Fruit fly (Drosophila melanogaster) whole organism, embryonic: Measurements from ENCODE around the gene rictor.

Experiments
- Ada2b ChIP-seq: fragments of 200-800 bp; sonication (Bioruptor generic); IDR thresholded peaks from 2 replicates; pipeline ENCODE4 v1.3.6; 2022; ENCODE audit warnings: missing biosample characterization, missing genetic modification characterization
- B-H2 ChIP-seq: fragments of 200-800 bp; sonication (Bioruptor generic); optimal IDR thresholded peaks from 2 replicates; lab custom pipeline; 2018; ENCODE audit warnings: missing biosample characterization, mild to moderate bottlenecking, missing genetic modification characterization
- BtbVII ChIP-seq: fragments of 200-800 bp; sonication (Bioruptor generic); optimal IDR thresholded peaks from 3 replicates; lab custom pipeline; 2017; ENCODE audit warnings: missing biosample characterization, mild to moderate bottlenecking, missing genetic modification characterization
- CG11560 ChIP-seq: fragments of 200-800 bp; sonication (Bioruptor generic); IDR thresholded peaks from 3 replicates; pipeline ENCODE4 v1.3.6; 2022; ENCODE audit warnings: missing biosample characterization, missing genetic modification characterization
- CG12236 ChIP-seq: fragments of 200-800 bp; sonication (Bioruptor generic); optimal IDR thresholded peaks from 2 replicates; lab custom pipeline; 2016; ENCODE audit warnings: missing biosample characterization, missing genetic modification characterization
- CG13123 ChIP-seq: fragments of 200-800 bp; sonication (Bioruptor generic); optimal IDR thresholded peaks from 2 replicates; lab custom pipeline; 2016; ENCODE audit warnings: missing biosample characterization, missing genetic modification characterization
- CG15269 ChIP-seq: fragments of 200-800 bp; sonication (Bioruptor generic); optimal IDR thresholded peaks from 2 replicates; lab custom pipeline; 2018; ENCODE audit warnings: missing biosample characterization, mild to moderate bottlenecking, missing genetic modification characterization, moderate library complexity
- CG1529 ChIP-seq: fragments of 200-800 bp; sonication (Bioruptor generic); optimal IDR thresholded peaks from 3 replicates; lab custom pipeline; 2018; ENCODE audit warnings: missing biosample characterization, missing genetic modification characterization
- CG15514 ChIP-seq: fragments of 200-800 bp; sonication (Bioruptor generic); optimal IDR thresholded peaks from 3 replicates; lab custom pipeline; 2017; ENCODE audit warnings: missing biosample characterization, missing genetic modification characterization, mild to moderate bottlenecking, moderate library complexity, missing genetic modification reagents
- CG1602 ChIP-seq: fragments of 200-800 bp; sonication (Bioruptor generic); optimal IDR thresholded peaks from 3 replicates; lab custom pipeline; 2016; ENCODE audit warnings: missing biosample characterization, missing genetic modification characterization
- CG16813 ChIP-seq: fragments of 200-800 bp; sonication (Bioruptor generic); IDR thresholded peaks from 3 replicates; pipeline ENCODE4 v1.3.6; 2022; ENCODE audit warnings: missing biosample characterization, missing genetic modification characterization; ENCODE audit not compliant: partially characterized antibody
- CG17802 ChIP-seq: fragments of 200-800 bp; sonication (Bioruptor generic); optimal IDR thresholded peaks from 2 replicates; lab custom pipeline; 2018; ENCODE audit warnings: missing biosample characterization, mild to moderate bottlenecking, missing genetic modification characterization, moderate library complexity
- CG17829 ChIP-seq: fragments of 200-800 bp; optimal IDR thresholded peaks from 2 replicates; lab custom pipeline; 2019; ENCODE audit warnings: missing biosample characterization, mild to moderate bottlenecking, missing genetic modification characterization, moderate library complexity
- CG18262 ChIP-seq: fragments of 200-800 bp; optimal IDR thresholded peaks from 3 replicates; lab custom pipeline; 2019; ENCODE audit warnings: missing biosample characterization, mild to moderate bottlenecking, missing genetic modification characterization, moderate library complexity
- CG2199 ChIP-seq: fragments of 200-800 bp; sonication (Bioruptor generic); IDR thresholded peaks from 3 replicates; pipeline ENCODE4 v1.3.6; 2022; ENCODE audit warnings: missing biosample characterization, missing genetic modification characterization
- CG30431 ChIP-seq: fragments of 200-800 bp; sonication (Bioruptor generic); optimal IDR thresholded peaks from 2 replicates; lab custom pipeline; 2017; ENCODE audit warnings: missing biosample characterization, missing genetic modification characterization
- CG3847 ChIP-seq: fragments of 200-800 bp; sonication (Bioruptor generic); IDR thresholded peaks from 2 replicates; pipeline ENCODE4 v1.3.6; 2022; ENCODE audit warnings: missing biosample characterization, missing genetic modification characterization
- CG4360 ChIP-seq: fragments of 200-800 bp; sonication (Bioruptor generic); IDR thresholded peaks from 2 replicates; pipeline ENCODE4 v1.3.6; 2022; ENCODE audit warnings: missing biosample characterization, missing genetic modification characterization
- CG4404 ChIP-seq: fragments of 200-800 bp; sonication (Bioruptor generic); IDR thresholded peaks from 2 replicates; pipeline ENCODE4 v1.3.6; 2022; ENCODE audit warnings: missing biosample characterization, missing genetic modification characterization
- CG4730 ChIP-seq: fragments of 200-800 bp; sonication (Bioruptor generic); IDR thresholded peaks from 2 replicates; pipeline ENCODE4 v1.3.6; 2022; ENCODE audit warnings: missing biosample characterization, missing genetic modification characterization
- CG7372 ChIP-seq: fragments of 200-800 bp; sonication (Bioruptor generic); IDR thresholded peaks from 2 replicates; pipeline ENCODE4 v1.3.6; 2022; ENCODE audit warnings: missing biosample characterization, missing genetic modification characterization
- CG8478 ChIP-seq: fragments of >200 bp; optimal IDR thresholded peaks from 2 replicates; lab custom pipeline; 2018
- Dbx ChIP-seq: fragments of 200-800 bp; sonication (Bioruptor generic); IDR thresholded peaks from 3 replicates; pipeline ENCODE4 v1.3.6; 2022; ENCODE audit warnings: missing biosample characterization, missing genetic modification characterization
- Drgx ChIP-seq: fragments of 200-800 bp; sonication (Bioruptor generic); IDR thresholded peaks from 2 replicates; pipeline ENCODE4 v1.3.6; 2022; ENCODE audit warnings: missing biosample characterization, missing genetic modification characterization
- Fer3 ChIP-seq: fragments of 200-800 bp; sonication (Bioruptor generic); optimal IDR thresholded peaks from 2 replicates; lab custom pipeline; 2018; ENCODE audit warnings: missing biosample characterization, mild to moderate bottlenecking, missing genetic modification characterization, moderate library complexity
- Gsc ChIP-seq: fragments of 200-800 bp; sonication (Bioruptor generic); IDR thresholded peaks from 2 replicates; pipeline ENCODE4 v1.3.6; 2022; ENCODE audit warnings: missing biosample characterization, missing genetic modification characterization
- Hand ChIP-seq: fragments of 200-800 bp; sonication (Bioruptor generic); optimal IDR thresholded peaks from 2 replicates; lab custom pipeline; 2017; ENCODE audit warnings: mild to moderate bottlenecking, missing biosample characterization, missing genetic modification reagents, missing genetic modification characterization
- Hr51 ChIP-seq, 2 experiments: fragments of 200-800 bp; sonication (Bioruptor generic); optimal IDR thresholded peaks; 2 replicates in 1 of 2; 3 replicates in 1 of 2; lab custom pipeline; 2016 to 2018; ENCODE audit warnings: missing biosample characterization in 2 of 2, missing genetic modification characterization in 2 of 2, mild to moderate bottlenecking in 1 of 2, moderate library complexity in 1 of 2
- Lhr ChIP-seq: fragments of 200-800 bp; sonication (Bioruptor generic); optimal IDR thresholded peaks from 3 replicates; lab custom pipeline; 2017; ENCODE audit warnings: mild to moderate bottlenecking, missing biosample characterization, missing genetic modification reagents, missing genetic modification characterization
- MBD-R2 ChIP-seq: fragments of 200-800 bp; sonication (Bioruptor generic); IDR thresholded peaks from 2 replicates; pipeline ENCODE4 v1.3.6; 2022; ENCODE audit warnings: missing biosample characterization, missing genetic modification characterization
- Meics ChIP-seq: fragments of 200-800 bp; sonication (Bioruptor generic); optimal IDR thresholded peaks from 2 replicates; lab custom pipeline; 2017; ENCODE audit warnings: missing biosample characterization, mild to moderate bottlenecking, missing genetic modification characterization
- Neu2 ChIP-seq: fragments of 200-800 bp; sonication (Bioruptor generic); optimal IDR thresholded peaks from 3 replicates; lab custom pipeline; 2016; ENCODE audit warnings: missing biosample characterization, missing genetic modification characterization, borderline replicate concordance
- NfI ChIP-seq: fragments of 200-800 bp; sonication (Bioruptor generic); optimal IDR thresholded peaks from 3 replicates; lab custom pipeline; 2018; ENCODE audit warnings: missing biosample characterization, mild to moderate bottlenecking, missing genetic modification characterization, moderate library complexity
- Spps ChIP-seq: fragments of 200-800 bp; sonication (Bioruptor generic); optimal IDR thresholded peaks from 2 replicates; lab custom pipeline; 2018; ENCODE audit warnings: missing biosample characterization, mild to moderate bottlenecking, missing genetic modification characterization
- Stat92E ChIP-seq, 3 experiments: fragments of >200 bp in 2 of 3; fragments of 200-800 bp in 1 of 3; sonication (Bioruptor generic) in 1 of 3; optimal IDR thresholded peaks; 2 replicates each; lab custom pipeline; 2017 to 2019; ENCODE audit warnings: missing biosample characterization in 3 of 3, missing genetic modification characterization in 3 of 3, mild to moderate bottlenecking in 1 of 3, moderate library complexity in 1 of 3
- Taf1 ChIP-seq: fragments of 200-800 bp; sonication (Bioruptor generic); IDR thresholded peaks from 2 replicates; pipeline ENCODE4 v1.3.6; 2022; ENCODE audit warnings: missing biosample characterization, missing genetic modification characterization
- Tbp ChIP-seq: fragments of >200 bp; optimal IDR thresholded peaks from 2 replicates; lab custom pipeline; 2018; ENCODE audit warnings: missing biosample characterization, missing genetic modification characterization
- Trl ChIP-seq, 3 experiments: fragments of >200 bp in 2 of 3; fragments of 200-800 bp in 1 of 3; sonication (Bioruptor generic) in 1 of 3; optimal IDR thresholded peaks; 2 replicates in 1 of 3; 3 replicates in 2 of 3; lab custom pipeline; 2016 to 2017; ENCODE audit warnings: missing biosample characterization in 1 of 3, missing genetic modification characterization in 1 of 3
- bsh ChIP-seq, 2 experiments: fragments of 200-800 bp; sonication (Bioruptor generic); optimal IDR thresholded peaks; 2 replicates each; lab custom pipeline; 2017 to 2018; ENCODE audit warnings: mild to moderate bottlenecking in 2 of 2, missing biosample characterization in 2 of 2, missing genetic modification characterization in 2 of 2, moderate library complexity in 1 of 2
- crp ChIP-seq, 2 experiments: fragments of 200-800 bp; sonication (Bioruptor generic); optimal IDR thresholded peaks; 2 replicates in 1 of 2; 3 replicates in 1 of 2; lab custom pipeline; 2017; ENCODE audit warnings: missing biosample characterization in 2 of 2, missing genetic modification characterization in 2 of 2, mild to moderate bottlenecking in 1 of 2, moderate library complexity in 1 of 2
- dimm ChIP-seq: fragments of 200-800 bp; sonication (Bioruptor generic); IDR thresholded peaks from 2 replicates; pipeline ENCODE4 v1.3.6; 2022; ENCODE audit warnings: missing biosample characterization, missing genetic modification characterization
- eve ChIP-seq, 2 experiments: fragments of >200 bp; optimal IDR thresholded peaks; 2 replicates each; lab custom pipeline; 2017; ENCODE audit warnings: missing biosample characterization in 2 of 2, missing genetic modification characterization in 2 of 2
- fru ChIP-seq: fragments of >200 bp; optimal IDR thresholded peaks from 2 replicates; lab custom pipeline; 2017
- gcm2 ChIP-seq: fragments of 200-800 bp; sonication (Bioruptor generic); optimal IDR thresholded peaks from 2 replicates; lab custom pipeline; 2016; ENCODE audit warnings: missing biosample characterization, missing genetic modification characterization
- ham ChIP-seq: fragments of 200-800 bp; sonication (Bioruptor generic); IDR thresholded peaks from 2 replicates; pipeline ENCODE4 v1.3.6; 2022; ENCODE audit warnings: missing biosample characterization, missing genetic modification characterization
- lab ChIP-seq: fragments of 200-800 bp; sonication (Bioruptor generic); optimal IDR thresholded peaks from 3 replicates; lab custom pipeline; 2017; ENCODE audit warnings: missing biosample characterization, missing genetic modification characterization, mild to moderate bottlenecking, moderate library complexity, missing genetic modification reagents
- nmo ChIP-seq: fragments of 200-800 bp; sonication (Bioruptor generic); optimal IDR thresholded peaks from 2 replicates; lab custom pipeline; 2018; ENCODE audit warnings: missing biosample characterization, mild to moderate bottlenecking, missing genetic modification characterization, moderate library complexity
- sim ChIP-seq: fragments of 200-800 bp; sonication (Bioruptor generic); IDR thresholded peaks from 2 replicates; pipeline ENCODE4 v1.3.6; 2022; ENCODE audit warnings: missing biosample characterization, missing genetic modification characterization
- sisA ChIP-seq: fragments of 200-800 bp; sonication (Bioruptor generic); IDR thresholded peaks from 2 replicates; pipeline ENCODE4 v1.3.6; 2022; ENCODE audit warnings: missing biosample characterization, missing genetic modification characterization
- tll ChIP-seq, 2 experiments: fragments of 200-800 bp in 1 of 2; fragments of >200 bp in 1 of 2; sonication (Bioruptor generic) in 1 of 2; optimal IDR thresholded peaks; 2 replicates each; lab custom pipeline; 2017 to 2019; ENCODE audit warnings: missing biosample characterization in 2 of 2, missing genetic modification characterization in 2 of 2, mild to moderate bottlenecking in 1 of 2, moderate library complexity in 1 of 2
- wek ChIP-seq: fragments of 200-800 bp; sonication (Bioruptor generic); optimal IDR thresholded peaks from 3 replicates; lab custom pipeline; 2018; ENCODE audit warnings: missing biosample characterization, mild to moderate bottlenecking, missing genetic modification characterization, moderate library complexity

Gene rictor

dm6 chrX:19262553-19262952 is 1.5 kb upstream of the rictor start (continued):
- TF ChIP-seq lab: no peak
- TF ChIP-seq gcm2 (GFP tag; lab: Kevin White, UChicago): no peak
- no peak for TF ChIP-seq Ada2b (GFP tag; lab: Robert Waterston, UW)
- TF ChIP-seq CG1529 (GFP tag; lab: Kevin White, UChicago): no peak
- no peak for TF ChIP-seq CG17802
- TF ChIP-seq Stat92E (GFP tag; optimal IDR thresholded peaks at IDR 0.05; lab: Kevin White, UChicago): no peak
- no peak for TF ChIP-seq CG4360
- TF ChIP-seq CG2199: no peak
- no peak for TF ChIP-seq Hand (GFP tag; lab: Kevin White, UChicago)
- no peak for TF ChIP-seq MBD-R2 (GFP tag; lab: Robert Waterston, UW)
- TF ChIP-seq BtbVII: no peak
- no peak for TF ChIP-seq CG4404
- no peak for TF ChIP-seq CG12236 (GFP tag; lab: Kevin White, UChicago)
- TF ChIP-seq Trl (optimal IDR thresholded peaks at IDR 0.05; lab: Kevin White, UChicago): no peak
- TF ChIP-seq Trl (GFP tag; optimal IDR thresholded peaks at IDR 0.05; lab: Kevin White, UChicago): no peak
- peak in 1 of 2 experiments; percentile 6 for TF ChIP-seq bsh (GFP tag; optimal IDR thresholded peaks at IDR 0.05; lab: Kevin White, UChicago)
- TF ChIP-seq CG3847: no peak
- TF ChIP-seq dimm (GFP tag; lab: Robert Waterston, UW): no peak
- TF ChIP-seq crp (GFP tag; optimal IDR thresholded peaks at IDR 0.05; lab: Kevin White, UChicago): no peak
- no peak for TF ChIP-seq sim (GFP tag; lab: Robert Waterston, UW)
- TF ChIP-seq wek (GFP tag; lab: Kevin White, UChicago): no peak
- TF ChIP-seq B-H2 (GFP tag; lab: Kevin White, UChicago): no peak
- no peak for TF ChIP-seq CG4730 (GFP tag; lab: Robert Waterston, UW)
- TF ChIP-seq CG1602 (GFP tag; lab: Kevin White, UChicago): no peak
- TF ChIP-seq Tbp (GFP tag; lab: Kevin White, UChicago): no peak
- TF ChIP-seq Neu2 (GFP tag; lab: Kevin White, UChicago): no peak
- TF ChIP-seq CG13123 (GFP tag; lab: Kevin White, UChicago): no peak
- TF ChIP-seq Gsc: no peak
- no peak for TF ChIP-seq tll (GFP tag; optimal IDR thresholded peaks at IDR 0.05; lab: Kevin White, UChicago)
- no peak for TF ChIP-seq nmo (GFP tag; lab: Kevin White, UChicago)
- no peak for TF ChIP-seq Lhr
- peak; percentile 6 for TF ChIP-seq CG17829 (tag; lab: Kevin White, UChicago)
- no peak for TF ChIP-seq CG11560
- peak; percentile 13 for TF ChIP-seq Fer3
- TF ChIP-seq Drgx: 0 out of 2 replicates have a peak, but pooled peaks have one; percentile 36
- TF ChIP-seq Spps (tag; lab: Kevin White, UChicago): no peak
- TF ChIP-seq Dbx: no peak
- TF ChIP-seq sisA (GFP tag; lab: Robert Waterston, UW): no peak
- TF ChIP-seq fru (lab: Kevin White, UChicago): no peak
- TF ChIP-seq CG18262 (tag; lab: Kevin White, UChicago): peak; percentile 47
- peak; percentile 35 for TF ChIP-seq CG15269 (tag; lab: Kevin White, UChicago)
- no peak for TF ChIP-seq CG30431 (GFP tag; lab: Kevin White, UChicago)
- TF ChIP-seq eve (GFP tag; optimal IDR thresholded peaks at IDR 0.05; lab: Kevin White, UChicago): no peak
- TF ChIP-seq Taf1 (GFP tag; lab: Robert Waterston, UW): no peak
- TF ChIP-seq CG7372 (GFP tag; lab: Robert Waterston, UW): no peak
- no peak for TF ChIP-seq CG8478
- TF ChIP-seq CG15514 (GFP tag; lab: Kevin White, UChicago): no peak
- peak; percentile 21 for TF ChIP-seq Meics (GFP tag; lab: Kevin White, UChicago)
- TF ChIP-seq Hr51 (GFP tag; optimal IDR thresholded peaks at IDR 0.05; lab: Kevin White, UChicago): no peak
- TF ChIP-seq NfI (GFP tag; lab: Kevin White, UChicago): no peak
- TF ChIP-seq ham: no peak
- no peak for TF ChIP-seq CG16813 (GFP tag; lab: Robert Waterston, UW)
